Worm (Caenorhabditis elegans) whole organism, L1 larva: ENCODE measurements around the gene rfc-1.

Experiments used
- efl-1 ChIP-seq, 4 experiments: fragments of 150-350 bp; optimal IDR thresholded peaks in 3 of 4; peaks in 1 of 4; 1 replicate in 1 of 4; 2 replicates in 3 of 4; lab custom pipeline; 2014; ENCODE audit warnings: missing biosample characterization in 2 of 4, missing genetic modification characterization in 2 of 4, missing genetic modification reagents in 2 of 4
- pqm-1 ChIP-seq: sonication (generic microtip); optimal IDR thresholded peaks from 3 replicates; lab custom pipeline; 2017; ENCODE audit warnings: missing biosample characterization, missing genetic modification characterization

- no peak for TF ChIP-seq efl-1 (optimal IDR thresholded peaks at IDR 0.05; lab: Kevin White, UChicago)
- no peak for TF ChIP-seq efl-1 (GFP tag; optimal IDR thresholded peaks at IDR 0.05 in 1 of 2; lab: Kevin White, UChicago)
- TF ChIP-seq pqm-1, result no peak
These were observed 14.2 kb downstream of the rfc-1 start, which contains the start of gene F43D2.3 for ce11 chrV:14631588-14631987.
